Fruit fly (Drosophila melanogaster) whole organism, embryonic: ENCODE results near the gene IntS14.

Experiments
- CG10274 ChIP-seq: fragments of 200-800 bp; sonication (Bioruptor generic); optimal IDR thresholded peaks from 3 replicates; lab custom pipeline; 2017; ENCODE audit warnings: missing biosample characterization, mild to moderate bottlenecking, missing genetic modification characterization
- CG14014 ChIP-seq: fragments of 200-800 bp; sonication (Bioruptor generic); IDR thresholded peaks from 2 replicates; pipeline ENCODE4 v1.3.6; 2022; ENCODE audit warnings: missing biosample characterization, missing genetic modification characterization
- CG15269 ChIP-seq: fragments of 200-800 bp; sonication (Bioruptor generic); optimal IDR thresholded peaks from 2 replicates; lab custom pipeline; 2018; ENCODE audit warnings: missing biosample characterization, mild to moderate bottlenecking, missing genetic modification characterization, moderate library complexity
- CG33557 ChIP-seq: fragments of 200-800 bp; sonication (Bioruptor generic); optimal IDR thresholded peaks from 2 replicates; lab custom pipeline; 2019; ENCODE audit warnings: missing biosample characterization, mild to moderate bottlenecking, missing genetic modification characterization, moderate library complexity
- CG4854 ChIP-seq: fragments of 200-800 bp; sonication (Bioruptor generic); optimal IDR thresholded peaks from 2 replicates; lab custom pipeline; 2016; ENCODE audit warnings: missing biosample characterization, missing genetic modification characterization, inconsistent platforms
- CG6854 ChIP-seq: fragments of 200-800 bp; sonication (Bioruptor generic); optimal IDR thresholded peaks from 3 replicates; lab custom pipeline; 2017; ENCODE audit warnings: missing biosample characterization, mild to moderate bottlenecking, missing genetic modification characterization
- Oaz ChIP-seq: fragments of 200-800 bp; sonication (Bioruptor generic); IDR thresholded peaks from 2 replicates; pipeline ENCODE4 v1.3.6; 2022; ENCODE audit warnings: missing biosample characterization, missing genetic modification characterization
- ara ChIP-seq: fragments of 200-800 bp; sonication (Bioruptor generic); IDR thresholded peaks from 2 replicates; pipeline ENCODE4 v1.3.6; 2022; ENCODE audit warnings: missing biosample characterization, missing genetic modification characterization
- cato ChIP-seq: fragments of 200-800 bp; sonication (Bioruptor generic); optimal IDR thresholded peaks from 2 replicates; lab custom pipeline; 2016; ENCODE audit warnings: missing biosample characterization, missing genetic modification characterization, borderline replicate concordance
- gro ChIP-seq: fragments of 200-800 bp; sonication (Bioruptor generic); optimal IDR thresholded peaks from 2 replicates; lab custom pipeline; 2016; ENCODE audit warnings: missing biosample characterization, missing genetic modification characterization
- nerfin-2 ChIP-seq: fragments of 200-800 bp; sonication (Bioruptor generic); IDR thresholded peaks from 2 replicates; pipeline ENCODE4 v1.3.6; 2022; ENCODE audit warnings: missing biosample characterization, missing genetic modification characterization; ENCODE audit not compliant: partially characterized antibody
- oc ChIP-seq: fragments of 200-800 bp; sonication (Bioruptor generic); optimal IDR thresholded peaks from 2 replicates; lab custom pipeline; 2018; ENCODE audit warnings: missing biosample characterization, mild to moderate bottlenecking, missing genetic modification characterization, moderate library complexity
- sens ChIP-seq: fragments of 200-800 bp; sonication (Bioruptor generic); peaks from one replicate; lab custom pipeline; 2016; ENCODE audit warnings: missing biosample characterization, missing genetic modification characterization

DNA sequence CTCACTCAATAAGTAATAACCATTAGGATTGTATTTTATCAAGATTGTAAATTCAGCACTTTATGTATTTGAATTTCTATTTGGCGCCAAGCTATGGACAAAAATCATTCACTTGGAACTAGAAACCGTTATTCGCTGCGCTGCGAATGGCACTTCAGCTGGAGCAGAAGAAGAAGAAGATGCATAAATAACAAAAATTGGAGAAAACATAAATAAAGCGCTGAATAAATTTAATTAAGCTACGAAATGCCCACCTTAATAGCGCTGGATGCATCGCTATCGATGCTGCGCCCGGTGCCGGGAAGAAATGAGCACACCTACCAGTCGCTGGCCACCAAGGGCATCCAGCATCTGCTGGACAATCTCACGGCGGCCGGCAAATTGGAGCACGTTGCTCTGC is at the start of gene IntS14:
- TF ChIP-seq nerfin-2 (GFP tag; lab: Robert Waterston, UW) = no peak
- TF ChIP-seq oc (tag; lab: Kevin White, UChicago) = no peak
- TF ChIP-seq cato (GFP tag; lab: Kevin White, UChicago) = no peak
- TF ChIP-seq CG4854 (GFP tag; lab: Kevin White, UChicago) = no peak
- TF ChIP-seq CG14014 = no peak
- TF ChIP-seq CG33557 (GFP tag; lab: Kevin White, UChicago) = no peak
- TF ChIP-seq Oaz (GFP tag; lab: Robert Waterston, UW) = no peak
- no peak for TF ChIP-seq sens (GFP tag; lab: Kevin White, UChicago)
- TF ChIP-seq CG6854 (GFP tag; lab: Kevin White, UChicago) = no peak
- TF ChIP-seq gro (GFP tag; lab: Kevin White, UChicago) = no peak
- TF ChIP-seq CG15269 (tag; lab: Kevin White, UChicago) = no peak
- TF ChIP-seq CG10274 (GFP tag; lab: Kevin White, UChicago) = no peak
- no peak for TF ChIP-seq ara
